Worm (Caenorhabditis elegans) whole organism, L4 larva: ENCODE measurements around the gene ztf-8.

Experiments used
- ama-1 ChIP-seq: fragments of 150-350 bp; optimal IDR thresholded peaks from 2 replicates; lab custom pipeline; 2014; ENCODE audit warnings: inconsistent platforms, mixed read lengths
- lsy-2 ChIP-seq, 2 experiments: fragments of 150-350 bp in 1 of 2; sonication (generic microtip) in 1 of 2; optimal IDR thresholded peaks; 2 replicates each; lab custom pipeline; 2014 to 2017; ENCODE audit warnings: missing biosample characterization in 2 of 2, missing genetic modification characterization in 2 of 2
- madf-5 ChIP-seq, 2 experiments: fragments of 200-800 bp; sonication (Bioruptor generic); IDR thresholded peaks; 2 replicates each; pipeline ENCODE4 v1.3.6; 2022; ENCODE audit warnings: missing compliant biosample characterization in 2 of 2, missing genetic modification characterization in 2 of 2
- mep-1 ChIP-seq: fragments of 150-350 bp; sonication (generic microtip); optimal IDR thresholded peaks from 3 replicates; lab custom pipeline; 2014; ENCODE audit warnings: missing biosample characterization, missing genetic modification characterization
- mxl-3 ChIP-seq: fragments of 200-800 bp; sonication (Bioruptor generic); optimal IDR thresholded peaks from 2 replicates; lab custom pipeline; 2018; ENCODE audit warnings: mild to moderate bottlenecking, missing genetic modification characterization, missing compliant biosample characterization
- nhr-6 ChIP-seq: fragments of 150-350 bp; optimal IDR thresholded peaks from 2 replicates; lab custom pipeline; 2014; ENCODE audit warnings: missing biosample characterization, missing genetic modification characterization
- nhr-76 ChIP-seq: fragments of 150-350 bp; optimal IDR thresholded peaks from 2 replicates; lab custom pipeline; 2014; ENCODE audit warnings: missing biosample characterization, missing genetic modification characterization
- nhr-77 ChIP-seq: fragments of 150-350 bp; optimal IDR thresholded peaks from 2 replicates; lab custom pipeline; 2014; ENCODE audit warnings: missing biosample characterization, missing genetic modification characterization
- ztf-11 ChIP-seq: fragments of 150-350 bp; optimal IDR thresholded peaks from 2 replicates; lab custom pipeline; 2014; ENCODE audit warnings: missing biosample characterization, missing genetic modification characterization

ce11 chrIII:5233140-5233539 is 40.1 kb downstream of the ztf-8 start:
- TF ChIP-seq mep-1 (no peak), nhr-6 (tag; lab: Kevin White, UChicago) (no peak), mxl-3 (GFP tag; lab: Kevin White, UChicago) (no peak), ama-1 (lab: Kevin White, UChicago) (no peak), madf-5 (GFP tag; IDR thresholded peaks at IDR 0.05; lab: Robert Waterston, UW) (no peak), ztf-11 (tag; lab: Kevin White, UChicago) (no peak), nhr-77 (tag; lab: Kevin White, UChicago) (no peak), lsy-2 (tag; optimal IDR thresholded peaks at IDR 0.05; lab: Kevin White, UChicago) (no peak), nhr-76 (tag; lab: Kevin White, UChicago) (no peak)
